Fruit fly (Drosophila melanogaster): Measurements from ENCODE around the gene Hsp70Bbb.
"Not testable (repeated sequence)": the region's sequence is repeated elsewhere in the genome, so short reads cannot be mapped to it uniquely, and the experiment has no call there.

DNA sequence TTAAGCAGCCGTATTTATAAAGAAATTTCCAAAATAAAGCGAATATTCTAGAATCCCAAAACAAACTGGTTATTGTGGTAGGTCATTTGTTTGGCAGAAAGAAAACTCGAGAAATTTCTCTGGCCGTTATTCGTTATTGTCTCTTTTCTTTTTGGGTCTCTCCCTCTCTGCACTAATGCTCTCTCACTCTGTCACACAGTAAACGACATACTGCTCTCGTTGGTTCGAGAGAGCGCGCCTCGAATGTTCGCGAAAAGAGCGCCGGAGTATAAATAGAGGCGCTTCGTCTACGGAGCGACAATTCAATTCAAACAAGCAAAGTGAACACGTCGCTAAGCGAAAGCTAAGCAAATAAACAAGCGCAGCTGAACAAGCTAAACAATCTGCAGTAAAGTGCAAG lies 6.5 kb downstream of the Hsp70Bbb start, which contains the start of gene Hsp70Bc:
- not testable (repeated sequence) for TF ChIP-seq Mes4 (GFP tag; optimal IDR thresholded peaks at IDR 0.05); salm (tag; optimal IDR thresholded peaks at IDR 0.05); twi (tag; optimal IDR thresholded peaks at IDR 0.05); sens-2 (GFP tag; IDR thresholded peaks at IDR 0.05); stwl (tag; optimal IDR thresholded peaks at IDR 0.05); CG11247 (GFP tag; IDR thresholded peaks at IDR 0.05); pan (optimal IDR thresholded peaks at IDR 0.05); pan (GFP tag; optimal IDR thresholded peaks at IDR 0.05 in 1 of 2, IDR thresholded peaks at IDR 0.05 in 1 of 2); Atf3 (GFP tag; optimal IDR thresholded peaks at IDR 0.05); slbo (GFP tag; IDR thresholded peaks at IDR 0.05); danr (GFP tag; IDR thresholded peaks at IDR 0.05); grau (tag; optimal IDR thresholded peaks at IDR 0.05); pfk (GFP tag; optimal IDR thresholded peaks at IDR 0.05)
